Fruit fly (Drosophila melanogaster) whole organism, embryonic: ENCODE data around the gene Polr3A.

Experiments used
- Antp ChIP-seq: fragments of 200-800 bp; sonication (Bioruptor generic); optimal IDR thresholded peaks from 3 replicates; lab custom pipeline; 2016; ENCODE audit warnings: missing biosample characterization, missing genetic modification characterization
- Awh ChIP-seq: fragments of 200-800 bp; sonication (Bioruptor generic); IDR thresholded peaks from 2 replicates; pipeline ENCODE4, ENCODE4 v1.3.6; 2022; ENCODE audit warnings: missing biosample characterization, missing genetic modification characterization
- B-H2 ChIP-seq: fragments of 200-800 bp; sonication (Bioruptor generic); optimal IDR thresholded peaks from 2 replicates; lab custom pipeline; 2018; ENCODE audit warnings: missing biosample characterization, mild to moderate bottlenecking, missing genetic modification characterization
- BEAF-32 ChIP-seq: fragments of 200-800 bp; sonication (Bioruptor generic); optimal IDR thresholded peaks from 3 replicates; lab custom pipeline; 2017; ENCODE audit warnings: missing biosample characterization, missing genetic modification characterization, mild to moderate bottlenecking, moderate library complexity, missing genetic modification reagents
- Bteb2 ChIP-seq: fragments of 200-800 bp; sonication (Bioruptor generic); optimal IDR thresholded peaks from 2 replicates; lab custom pipeline; 2016; ENCODE audit warnings: missing biosample characterization, missing genetic modification characterization
- CG10274 ChIP-seq: fragments of 200-800 bp; sonication (Bioruptor generic); optimal IDR thresholded peaks from 3 replicates; lab custom pipeline; 2017; ENCODE audit warnings: missing biosample characterization, mild to moderate bottlenecking, missing genetic modification characterization
- CG10366 ChIP-seq: fragments of 200-800 bp; sonication (Bioruptor generic); IDR thresholded peaks from 2 replicates; pipeline ENCODE4 v1.3.6; 2022; ENCODE audit warnings: missing biosample characterization, missing genetic modification characterization
- CG12769 ChIP-seq: fragments of 200-800 bp; sonication (Bioruptor generic); optimal IDR thresholded peaks from 2 replicates; lab custom pipeline; 2019; ENCODE audit warnings: missing biosample characterization, mild to moderate bottlenecking, missing genetic modification characterization, moderate library complexity
- CG16813 ChIP-seq: fragments of 200-800 bp; sonication (Bioruptor generic); IDR thresholded peaks from 3 replicates; pipeline ENCODE4 v1.3.6; 2022; ENCODE audit warnings: missing biosample characterization, missing genetic modification characterization; ENCODE audit not compliant: partially characterized antibody
- CG17385 ChIP-seq: fragments of 200-800 bp; sonication (Bioruptor generic); optimal IDR thresholded peaks from 3 replicates; lab custom pipeline; 2018; ENCODE audit warnings: missing biosample characterization, mild to moderate bottlenecking, missing genetic modification characterization
- CG18262 ChIP-seq: fragments of 200-800 bp; optimal IDR thresholded peaks from 3 replicates; lab custom pipeline; 2019; ENCODE audit warnings: missing biosample characterization, mild to moderate bottlenecking, missing genetic modification characterization, moderate library complexity
- CG2116 ChIP-seq: fragments of 200-800 bp; sonication (Bioruptor generic); optimal IDR thresholded peaks from 3 replicates; lab custom pipeline; 2018; ENCODE audit warnings: missing biosample characterization, mild to moderate bottlenecking, missing genetic modification characterization
- CG32772 ChIP-seq: fragments of 200-800 bp; sonication (Bioruptor generic); IDR thresholded peaks from 2 replicates; pipeline ENCODE4 v1.3.6; 2022; ENCODE audit warnings: missing biosample characterization, missing genetic modification characterization
- CG34376 ChIP-seq: fragments of 200-800 bp; sonication (Bioruptor generic); optimal IDR thresholded peaks from 2 replicates; lab custom pipeline; 2018; ENCODE audit warnings: missing biosample characterization, mild to moderate bottlenecking, missing genetic modification characterization
- CG4282 ChIP-seq: fragments of 200-800 bp; sonication (Bioruptor generic); optimal IDR thresholded peaks from 2 replicates; lab custom pipeline; 2016; ENCODE audit warnings: missing biosample characterization, missing genetic modification characterization
- CG4617 ChIP-seq: fragments of 200-800 bp; sonication (Bioruptor generic); optimal IDR thresholded peaks from 3 replicates; lab custom pipeline; 2016; ENCODE audit warnings: missing biosample characterization, missing genetic modification characterization, borderline replicate concordance
- CG6272 ChIP-seq: fragments of 200-800 bp; sonication (Bioruptor generic); IDR thresholded peaks from 2 replicates; pipeline ENCODE4 v1.3.6; 2022; ENCODE audit warnings: missing biosample characterization, missing genetic modification characterization
- CG7372 ChIP-seq: fragments of 200-800 bp; sonication (Bioruptor generic); IDR thresholded peaks from 2 replicates; pipeline ENCODE4 v1.3.6; 2022; ENCODE audit warnings: missing biosample characterization, missing genetic modification characterization
- CG7786 ChIP-seq: fragments of 200-800 bp; sonication (Bioruptor generic); optimal IDR thresholded peaks from 2 replicates; lab custom pipeline; 2016; ENCODE audit warnings: missing biosample characterization, missing genetic modification characterization
- CG7928 ChIP-seq: fragments of 200-800 bp; sonication (Bioruptor generic); optimal IDR thresholded peaks from 2 replicates; lab custom pipeline; 2017; ENCODE audit warnings: missing biosample characterization, mild to moderate bottlenecking, missing genetic modification characterization
- CTCF ChIP-seq: fragments of 200-800 bp; sonication (Bioruptor generic); optimal IDR thresholded peaks from 2 replicates; lab custom pipeline; 2017; ENCODE audit warnings: missing biosample characterization, mild to moderate bottlenecking, missing genetic modification characterization, moderate library complexity
- Camta ChIP-seq: fragments of 200-800 bp; sonication (Bioruptor generic); optimal IDR thresholded peaks from 2 replicates; lab custom pipeline; 2016; ENCODE audit warnings: missing biosample characterization, missing genetic modification characterization
- Dad ChIP-seq: fragments of 200-800 bp; sonication (Bioruptor generic); optimal IDR thresholded peaks from 3 replicates; lab custom pipeline; 2016; ENCODE audit warnings: missing biosample characterization, missing genetic modification characterization
- Dbx ChIP-seq: fragments of 200-800 bp; sonication (Bioruptor generic); IDR thresholded peaks from 3 replicates; pipeline ENCODE4 v1.3.6; 2022; ENCODE audit warnings: missing biosample characterization, missing genetic modification characterization
- E2f1 ChIP-seq: fragments of 200-800 bp; sonication (Bioruptor generic); IDR thresholded peaks from 2 replicates; pipeline ENCODE4 v1.3.6; 2022; ENCODE audit warnings: missing biosample characterization, missing genetic modification characterization
- ERR ChIP-seq: fragments of 200-800 bp; sonication (Bioruptor generic); optimal IDR thresholded peaks from 2 replicates; lab custom pipeline; 2016; ENCODE audit warnings: missing biosample characterization, missing genetic modification characterization
- Ets97D ChIP-seq: fragments of 200-800 bp; sonication (Bioruptor generic); optimal IDR thresholded peaks from 3 replicates; lab custom pipeline; 2016; ENCODE audit warnings: missing biosample characterization, missing genetic modification characterization
- Lhr ChIP-seq: fragments of 200-800 bp; sonication (Bioruptor generic); optimal IDR thresholded peaks from 3 replicates; lab custom pipeline; 2017; ENCODE audit warnings: mild to moderate bottlenecking, missing biosample characterization, missing genetic modification reagents, missing genetic modification characterization
- Neu2 ChIP-seq: fragments of 200-800 bp; sonication (Bioruptor generic); optimal IDR thresholded peaks from 3 replicates; lab custom pipeline; 2016; ENCODE audit warnings: missing biosample characterization, missing genetic modification characterization, borderline replicate concordance
- Nf-YC ChIP-seq: fragments of 200-800 bp; optimal IDR thresholded peaks from 3 replicates; lab custom pipeline; 2019; ENCODE audit warnings: missing biosample characterization, mild to moderate bottlenecking, missing genetic modification characterization, moderate library complexity
- Sox100B ChIP-seq: fragments of 200-800 bp; sonication (Bioruptor generic); optimal IDR thresholded peaks from 3 replicates; lab custom pipeline; 2018; ENCODE audit warnings: missing biosample characterization, mild to moderate bottlenecking, missing genetic modification characterization
- Sry-β ChIP-seq: fragments of 200-800 bp; sonication (Bioruptor generic); optimal IDR thresholded peaks from 2 replicates; lab custom pipeline; 2018; ENCODE audit warnings: missing biosample characterization, mild to moderate bottlenecking, missing genetic modification characterization, moderate library complexity
- Xbp1 ChIP-seq: fragments of 200-800 bp; sonication (Bioruptor generic); optimal IDR thresholded peaks from 3 replicates; lab custom pipeline; 2016; ENCODE audit warnings: missing biosample characterization, mild to moderate bottlenecking, missing genetic modification characterization
- ab ChIP-seq: fragments of 200-800 bp; sonication (Bioruptor generic); optimal IDR thresholded peaks from 2 replicates; lab custom pipeline; 2016; ENCODE audit warnings: missing biosample characterization, missing genetic modification characterization
- chm ChIP-seq: fragments of 200-800 bp; sonication (Bioruptor generic); IDR thresholded peaks from 2 replicates; pipeline ENCODE4 v1.3.6; 2022; ENCODE audit warnings: missing biosample characterization, missing genetic modification characterization
- crp ChIP-seq, 2 experiments: fragments of 200-800 bp; sonication (Bioruptor generic); optimal IDR thresholded peaks; 2 replicates in 1 of 2; 3 replicates in 1 of 2; lab custom pipeline; 2017; ENCODE audit warnings: missing biosample characterization in 2 of 2, missing genetic modification characterization in 2 of 2, mild to moderate bottlenecking in 1 of 2, moderate library complexity in 1 of 2
- emc ChIP-seq: fragments of 200-800 bp; sonication (Bioruptor generic); optimal IDR thresholded peaks from 2 replicates; lab custom pipeline; 2016; ENCODE audit warnings: missing biosample characterization, missing genetic modification characterization
- ems ChIP-seq: fragments of 200-800 bp; sonication (Bioruptor generic); optimal IDR thresholded peaks from 3 replicates; lab custom pipeline; 2016; ENCODE audit warnings: missing biosample characterization, missing genetic modification characterization
- fu2 ChIP-seq: fragments of 200-800 bp; sonication (Bioruptor generic); optimal IDR thresholded peaks from 2 replicates; lab custom pipeline; 2016; ENCODE audit warnings: missing biosample characterization, missing genetic modification characterization
- gfzf ChIP-seq: fragments of 200-800 bp; sonication (Bioruptor generic); optimal IDR thresholded peaks from 2 replicates; lab custom pipeline; 2016; ENCODE audit warnings: missing biosample characterization, mild to moderate bottlenecking, missing genetic modification characterization, moderate library complexity
- h ChIP-seq: fragments of >200 bp; optimal IDR thresholded peaks from 2 replicates; lab custom pipeline; 2017
- kah ChIP-seq: fragments of 200-800 bp; sonication (Bioruptor generic); optimal IDR thresholded peaks from 2 replicates; lab custom pipeline; 2018; ENCODE audit warnings: missing biosample characterization, mild to moderate bottlenecking, missing genetic modification characterization
- knrl ChIP-seq: fragments of 200-800 bp; sonication (Bioruptor generic); IDR thresholded peaks from 3 replicates; pipeline ENCODE4 v1.3.6; 2022; ENCODE audit warnings: missing biosample characterization, missing genetic modification characterization; ENCODE audit not compliant: partially characterized antibody
- lilli ChIP-seq: fragments of 200-800 bp; sonication (Bioruptor generic); optimal IDR thresholded peaks from 3 replicates; lab custom pipeline; 2016; ENCODE audit warnings: missing biosample characterization, missing genetic modification characterization
- lov ChIP-seq, 2 experiments: fragments of 200-800 bp in 1 of 2; fragments of >200 bp in 1 of 2; sonication (Bioruptor generic) in 1 of 2; IDR thresholded peaks in 1 of 2; optimal IDR thresholded peaks in 1 of 2; 2 replicates in 1 of 2; 3 replicates in 1 of 2; pipeline versions ENCODE4 v1.3.6 to Lab custom; 2017 to 2022; ENCODE audit warnings: missing biosample characterization in 1 of 2, missing genetic modification characterization in 1 of 2
- mld ChIP-seq: fragments of 200-800 bp; sonication (Bioruptor generic); IDR thresholded peaks from 3 replicates; pipeline ENCODE4 v1.3.6; 2022; ENCODE audit warnings: missing biosample characterization, missing genetic modification characterization; ENCODE audit not compliant: partially characterized antibody
- nerfin-2 ChIP-seq: fragments of 200-800 bp; sonication (Bioruptor generic); IDR thresholded peaks from 2 replicates; pipeline ENCODE4 v1.3.6; 2022; ENCODE audit warnings: missing biosample characterization, missing genetic modification characterization; ENCODE audit not compliant: partially characterized antibody
- schlank ChIP-seq: fragments of 200-800 bp; sonication (Bioruptor generic); optimal IDR thresholded peaks from 2 replicates; lab custom pipeline; 2018; ENCODE audit warnings: missing biosample characterization, mild to moderate bottlenecking, missing genetic modification characterization
- sim ChIP-seq: fragments of 200-800 bp; sonication (Bioruptor generic); IDR thresholded peaks from 2 replicates; pipeline ENCODE4 v1.3.6; 2022; ENCODE audit warnings: missing biosample characterization, missing genetic modification characterization
- vnd ChIP-seq: fragments of 200-800 bp; sonication (Bioruptor generic); IDR thresholded peaks from 3 replicates; pipeline ENCODE4 v1.3.6; 2022; ENCODE audit warnings: missing biosample characterization, missing genetic modification characterization; ENCODE audit not compliant: partially characterized antibody
- zfh2 ChIP-seq: fragments of 200-800 bp; sonication (Bioruptor generic); optimal IDR thresholded peaks from 2 replicates; lab custom pipeline; 2016; ENCODE audit warnings: missing biosample characterization, missing genetic modification characterization

The Polr3A gene

dm6 chrX:15733995-15734394 is 28.8 kb upstream of the Polr3A start, which contains the start of the genes CG12379 and MagR (continued):
- peak; percentile 49 for TF ChIP-seq CG6272 (GFP tag; lab: Robert Waterston, UW)
- TF ChIP-seq CG17385 (GFP tag; lab: Kevin White, UChicago) = peak; percentile 61
- no peak for TF ChIP-seq CG4282
- TF ChIP-seq vnd (GFP tag; lab: Robert Waterston, UW) = peak; percentile 75
- TF ChIP-seq B-H2 (GFP tag; lab: Kevin White, UChicago) = peak; percentile 73
- TF ChIP-seq CG16813 (GFP tag; lab: Robert Waterston, UW) = peak; percentile 87
- peak; percentile 56 for TF ChIP-seq Xbp1 (GFP tag; lab: Kevin White, UChicago)
- TF ChIP-seq CG7372 (GFP tag; lab: Robert Waterston, UW) = peak; percentile 40; the same call in 1 of the 2 replicates
- peak; percentile 30 for TF ChIP-seq Ets97D
- peak; percentile 64 for TF ChIP-seq zfh2 (GFP tag; lab: Kevin White, UChicago)
- TF ChIP-seq Dad (GFP tag; lab: Kevin White, UChicago) = peak; percentile 48
- peak; percentile 82 for TF ChIP-seq lilli (GFP tag; lab: Kevin White, UChicago)
- TF ChIP-seq CG34376 = peak; percentile 77
- TF ChIP-seq Antp (GFP tag; lab: Kevin White, UChicago) = peak; percentile 51
- TF ChIP-seq CG32772 (GFP tag; lab: Robert Waterston, UW) = peak; percentile 53; the same call in 1 of the 2 replicates
- TF ChIP-seq CG10366 = peak; percentile 28; the same call in 1 of the 2 replicates
- peak; percentile 62 for TF ChIP-seq nerfin-2
- peak; percentile 42 for TF ChIP-seq CG4617
- no peak for TF ChIP-seq CG12769 (tag; lab: Kevin White, UChicago)
- no peak for TF ChIP-seq ERR (GFP tag; lab: Kevin White, UChicago)
- TF ChIP-seq Neu2 (GFP tag; lab: Kevin White, UChicago) = peak; percentile 98
- peak; percentile 55 for TF ChIP-seq Camta
- TF ChIP-seq Awh (GFP tag; lab: Robert Waterston, UW) = no peak
- TF ChIP-seq CG10274 = peak; percentile 4
- TF ChIP-seq h (lab: Kevin White, UChicago) = no peak
- TF ChIP-seq CG7928 (GFP tag; lab: Kevin White, UChicago) = peak; percentile 10
- TF ChIP-seq Bteb2 (GFP tag; lab: Kevin White, UChicago) = peak; percentile 16
- peak; percentile 51; the same call in 1 of the 3 replicates for TF ChIP-seq mld (GFP tag; lab: Robert Waterston, UW)
- no peak for TF ChIP-seq chm (GFP tag; lab: Robert Waterston, UW)
- no peak for TF ChIP-seq Sox100B (GFP tag; lab: Kevin White, UChicago)
- peak; percentile 25 to 82 for TF ChIP-seq crp (GFP tag; optimal IDR thresholded peaks at IDR 0.05; lab: Kevin White, UChicago)
- peak; percentile 79 for TF ChIP-seq CG2116
- TF ChIP-seq BEAF-32 = peak; percentile 91
- peak; percentile 86 for TF ChIP-seq knrl
- peak; percentile 61 for TF ChIP-seq Dbx (GFP tag; lab: Robert Waterston, UW)
- no peak for TF ChIP-seq ab (GFP tag; lab: Kevin White, UChicago)
- TF ChIP-seq kah = peak; percentile 6
- TF ChIP-seq emc = peak; percentile 9
- TF ChIP-seq CTCF = no peak
- no peak for TF ChIP-seq sim (GFP tag; lab: Robert Waterston, UW)
- TF ChIP-seq gfzf (GFP tag; lab: Kevin White, UChicago) = peak; percentile 24
- peak; percentile 72 for TF ChIP-seq Nf-YC (tag; lab: Kevin White, UChicago)
- TF ChIP-seq ems (GFP tag; lab: Kevin White, UChicago) = peak; percentile 39
- peak; percentile 32; the same call in 1 of the 2 replicates for TF ChIP-seq E2f1 (GFP tag; lab: Robert Waterston, UW)
- peak; percentile 43 for TF ChIP-seq CG18262
- TF ChIP-seq lov (optimal IDR thresholded peaks at IDR 0.05; lab: Kevin White, UChicago) = no peak
- no peak for TF ChIP-seq lov (GFP tag; IDR thresholded peaks at IDR 0.05; lab: Robert Waterston, UW)
- TF ChIP-seq Sry-β = peak; percentile 87
- TF ChIP-seq Lhr (GFP tag; lab: Kevin White, UChicago) = no peak
- peak; percentile 56 for TF ChIP-seq CG7786
- TF ChIP-seq fu2 (GFP tag; lab: Kevin White, UChicago) = peak; percentile 27
- peak; percentile 29 for TF ChIP-seq schlank (tag; lab: Kevin White, UChicago)
